Fruit fly (Drosophila melanogaster): ENCODE measurements around the gene Pomp.

Gene Pomp

dm6 chr2L:20797515-20797847, 10.0 kb downstream of the Pomp start, which contains the start of gene CG9328 (continued):
- TF ChIP-seq esn (GFP tag; optimal IDR thresholded peaks at IDR 0.05), result peak; percentile 51
- TF ChIP-seq CG9139 (GFP tag; optimal IDR thresholded peaks at IDR 0.05), result peak; percentile 15
- TF ChIP-seq CG3919 (GFP tag; optimal IDR thresholded peaks at IDR 0.05), result peak; percentile 49
- peak; percentile 83 for TF ChIP-seq Eip78C (GFP tag)
- peak; percentile 18; the same call in 1 of the 2 replicates for TF ChIP-seq CG11294 (GFP tag; IDR thresholded peaks at IDR 0.05)
- no peak for TF ChIP-seq CG8119 (GFP tag; IDR thresholded peaks at IDR 0.05)
- TF ChIP-seq pdm3 (GFP tag; optimal IDR thresholded peaks at IDR 0.05), result peak; percentile 56
- peak; percentile 58 for TF ChIP-seq Eip75B (GFP tag; optimal IDR thresholded peaks at IDR 0.05)
- no peak for TF ChIP-seq CG6808 (GFP tag; optimal IDR thresholded peaks at IDR 0.05)
- peak; percentile 34 for TF ChIP-seq CG16779 (tag; optimal IDR thresholded peaks at IDR 0.05)
- TF ChIP-seq Hr39 (GFP tag; optimal IDR thresholded peaks at IDR 0.05), result peak; percentile 40
- TF ChIP-seq dsx (GFP tag; optimal IDR thresholded peaks at IDR 0.05; ENCODE audit: poor library complexity, severe bottlenecking), result no peak
- TF ChIP-seq CG31627 (GFP tag; optimal IDR thresholded peaks at IDR 0.05), result peak; percentile 54
- peak; percentile 39 for TF ChIP-seq vri (GFP tag; optimal IDR thresholded peaks at IDR 0.05)
- TF ChIP-seq OdsH (GFP tag; optimal IDR thresholded peaks at IDR 0.05), result peak; percentile 50
- no peak for TF ChIP-seq CG11902 (GFP tag; optimal IDR thresholded peaks at IDR 0.05)
- peak; percentile 13 for TF ChIP-seq net (GFP tag; optimal IDR thresholded peaks at IDR 0.05)
- TF ChIP-seq Lpt (GFP tag; optimal IDR thresholded peaks at IDR 0.05), result no peak
- TF ChIP-seq CG8319 (GFP tag; optimal IDR thresholded peaks at IDR 0.05), result peak; percentile 2
- TF ChIP-seq CG6792 (GFP tag; optimal IDR thresholded peaks at IDR 0.05), result peak; percentile 22
- TF ChIP-seq achi (GFP tag; optimal IDR thresholded peaks at IDR 0.05), result no peak
- no peak for TF ChIP-seq fd59A (GFP tag; optimal IDR thresholded peaks at IDR 0.05)
- TF ChIP-seq topi (GFP tag; optimal IDR thresholded peaks at IDR 0.05), result peak; percentile 50
- peak; percentile 72 for TF ChIP-seq Sox102F (GFP tag; optimal IDR thresholded peaks at IDR 0.05)
- peak; percentile 47 for TF ChIP-seq Hr4 (GFP tag; optimal IDR thresholded peaks at IDR 0.05)
- no peak for TF ChIP-seq Sox15 (GFP tag; optimal IDR thresholded peaks at IDR 0.05)
- peak; percentile 68 for TF ChIP-seq svp (GFP tag)
- TF ChIP-seq CG15336 (GFP tag; IDR thresholded peaks at IDR 0.05), result peak; percentile 22; the same call in 1 of the 2 replicates

- TF ChIP-seq CG10631 (GFP tag; optimal IDR thresholded peaks at IDR 0.05) (no peak), CG8632 (GFP tag; optimal IDR thresholded peaks at IDR 0.05) (no peak), Ets96B (tag; optimal IDR thresholded peaks at IDR 0.05) (no peak), CG7368 (GFP tag; optimal IDR thresholded peaks at IDR 0.05) (no peak), CG11902 (GFP tag; optimal IDR thresholded peaks at IDR 0.05) (no peak), CG6808 (GFP tag; optimal IDR thresholded peaks at IDR 0.05) (no peak), svp (GFP tag) (peak; percentile 55), net (GFP tag; optimal IDR thresholded peaks at IDR 0.05) (peak; percentile 23), Sox102F (GFP tag; optimal IDR thresholded peaks at IDR 0.05) (peak; percentile 22), Sox15 (GFP tag; optimal IDR thresholded peaks at IDR 0.05) (no peak), lz (GFP tag; optimal IDR thresholded peaks at IDR 0.05) (no peak), fd59A (GFP tag; optimal IDR thresholded peaks at IDR 0.05) (no peak), Ets21C (GFP tag; optimal IDR thresholded peaks at IDR 0.05) (no peak), pdm3 (GFP tag; optimal IDR thresholded peaks at IDR 0.05) (peak; percentile 2), Hr39 (GFP tag; optimal IDR thresholded peaks at IDR 0.05) (no peak), CG6276 (GFP tag; optimal IDR thresholded peaks at IDR 0.05) (peak; percentile 12), CG3032 (tag; optimal IDR thresholded peaks at IDR 0.05) (no peak), CG6792 (GFP tag; optimal IDR thresholded peaks at IDR 0.05) (no peak), Eip75B (GFP tag; optimal IDR thresholded peaks at IDR 0.05) (no peak), OdsH (GFP tag; optimal IDR thresholded peaks at IDR 0.05) (no peak), Gug (GFP tag; IDR thresholded peaks at IDR 0.05) (no peak), Hr38 (GFP tag; optimal IDR thresholded peaks at IDR 0.05) (no peak), CG6854 (GFP tag; optimal IDR thresholded peaks at IDR 0.05) (peak; percentile 39), eg (GFP tag; IDR thresholded peaks at IDR 0.05) (no peak), cyc (GFP tag; optimal IDR thresholded peaks at IDR 0.05) (no peak), CG11762 (GFP tag; optimal IDR thresholded peaks at IDR 0.05; ENCODE audit: insufficient read depth) (no peak), achi (GFP tag; optimal IDR thresholded peaks at IDR 0.05) (no peak), fd85E (GFP tag; optimal IDR thresholded peaks at IDR 0.05) (no peak), Eip93F (GFP tag; optimal IDR thresholded peaks at IDR 0.05) (no peak), acj6 (GFP tag; optimal IDR thresholded peaks at IDR 0.05) (no peak), Smox (GFP tag; optimal IDR thresholded peaks at IDR 0.05) (no peak), CG16779 (tag; optimal IDR thresholded peaks at IDR 0.05) (no peak), esn (GFP tag; optimal IDR thresholded peaks at IDR 0.05) (no peak), CG8319 (GFP tag; optimal IDR thresholded peaks at IDR 0.05) (no peak), topi (GFP tag; optimal IDR thresholded peaks at IDR 0.05) (no peak), dac (GFP tag; optimal IDR thresholded peaks at IDR 0.05) (no peak), Eip78C (GFP tag) (peak; percentile 23), CG15336 (GFP tag; IDR thresholded peaks at IDR 0.05) (peak; percentile 25; the same call in 1 of the 2 replicates), fkh (GFP tag; optimal IDR thresholded peaks at IDR 0.05) (no peak), CG32006 (GFP tag; optimal IDR thresholded peaks at IDR 0.05) (no peak)
Observed at dm6 chr2L:20798351-20798777, 10.9 kb downstream of the Pomp start.

Data from whole organism, prepupa.